Comparison of ENCODE assay signal across 4 fruit fly cellular contexts in genomic region chr2L:14499497-14499896, dm6.
A peak's percentile ranks its signal among the peaks of the same experiment; 100 is the strongest.
TF ChIP-seq lines count a peak whose summit lies in the region.

No protein-coding gene starts in this region.

- no peak for TF ChIP-seq CTCF in whole organism, embryonic (GFP tag; optimal IDR thresholded peaks at IDR 0.05; lab: Kevin White, UChicago)

TF ChIP-seq in whole organism, embryonic, 481 proteins besides CTCF, POLR2A, EP300 and RAD21 (continues in another document):
- TF ChIP-seq CG11560 (tag; IDR thresholded peaks at IDR 0.05; lab: Robert Waterston, UW), result no peak
- TF ChIP-seq Ets65A (GFP tag; lab: Kevin White, UChicago), result no peak
- no peak for TF ChIP-seq CG4282 (GFP tag; optimal IDR thresholded peaks at IDR 0.05; lab: Kevin White, UChicago)
- TF ChIP-seq CG11093 (GFP tag; IDR thresholded peaks at IDR 0.05; lab: Robert Waterston, UW), result no peak
- no peak for TF ChIP-seq CG33213 (GFP tag; optimal IDR thresholded peaks at IDR 0.05; lab: Kevin White, UChicago)
- TF ChIP-seq CG2199 (GFP tag; IDR thresholded peaks at IDR 0.05; lab: Robert Waterston, UW), result no peak
- TF ChIP-seq CG3995 (GFP tag; optimal IDR thresholded peaks at IDR 0.05; lab: Kevin White, UChicago), result no peak
- no peak for TF ChIP-seq HHEX (GFP tag; optimal IDR thresholded peaks at IDR 0.05; lab: Kevin White, UChicago)
- TF ChIP-seq mam (GFP tag; optimal IDR thresholded peaks at IDR 0.05; lab: Kevin White, UChicago), result no peak
- no peak for TF ChIP-seq kah (GFP tag; optimal IDR thresholded peaks at IDR 0.05; lab: Kevin White, UChicago)
- TF ChIP-seq Max (GFP tag; optimal IDR thresholded peaks at IDR 0.05; lab: Kevin White, UChicago), result no peak
- TF ChIP-seq Vsx1 (GFP tag; optimal IDR thresholded peaks at IDR 0.05; lab: Kevin White, UChicago), result no peak
- no peak for TF ChIP-seq CG5953 (GFP tag; IDR thresholded peaks at IDR 0.05; lab: Robert Waterston, UW)
- no peak for TF ChIP-seq Sin3A (optimal IDR thresholded peaks at IDR 0.05; lab: Kevin White, UChicago)
- no peak for TF ChIP-seq dmrt99B (tag; optimal IDR thresholded peaks at IDR 0.05; lab: Kevin White, UChicago)
- TF ChIP-seq CG12659 (GFP tag; optimal IDR thresholded peaks at IDR 0.05; lab: Kevin White, UChicago), result no peak
- TF ChIP-seq crol (GFP tag; IDR thresholded peaks at IDR 0.05; lab: Robert Waterston, UW), result no peak
- no peak for TF ChIP-seq Ets97D (GFP tag; optimal IDR thresholded peaks at IDR 0.05; lab: Kevin White, UChicago)
- TF ChIP-seq CG14965 (GFP tag; optimal IDR thresholded peaks at IDR 0.05; lab: Kevin White, UChicago; ENCODE audit: borderline replicate concordance), result no peak
- TF ChIP-seq CG10462 (GFP tag; optimal IDR thresholded peaks at IDR 0.05; lab: Kevin White, UChicago), result no peak
- no peak for TF ChIP-seq CG15269 (tag; optimal IDR thresholded peaks at IDR 0.05; lab: Kevin White, UChicago)
- no peak for TF ChIP-seq CG10565 (GFP tag; optimal IDR thresholded peaks at IDR 0.05; lab: Kevin White, UChicago)
- TF ChIP-seq exex (tag; optimal IDR thresholded peaks at IDR 0.05; lab: Kevin White, UChicago), result no peak
- TF ChIP-seq Opbp (GFP tag; IDR thresholded peaks at IDR 0.05; lab: Robert Waterston, UW; ENCODE audit: partially characterized antibody), result no peak

TF ChIP-seq in whole organism, prepupa, 60 proteins besides CTCF, POLR2A, EP300 and RAD21 (continues in another document):
- TF ChIP-seq Sox15 (GFP tag; optimal IDR thresholded peaks at IDR 0.05; lab: Kevin White, UChicago) (no peak), svp (GFP tag; lab: Kevin White, UChicago) (no peak), CG1621 (tag; optimal IDR thresholded peaks at IDR 0.05; lab: Kevin White, UChicago) (no peak), CG11902 (GFP tag; optimal IDR thresholded peaks at IDR 0.05; lab: Kevin White, UChicago) (no peak), spab (GFP tag; optimal IDR thresholded peaks at IDR 0.05; lab: Kevin White, UChicago) (no peak), cyc (GFP tag; optimal IDR thresholded peaks at IDR 0.05; lab: Kevin White, UChicago) (no peak), acj6 (GFP tag; optimal IDR thresholded peaks at IDR 0.05; lab: Kevin White, UChicago) (no peak), dac (GFP tag; optimal IDR thresholded peaks at IDR 0.05; lab: Kevin White, UChicago) (no peak), CG8319 (GFP tag; optimal IDR thresholded peaks at IDR 0.05; lab: Kevin White, UChicago) (no peak), fd59A (GFP tag; optimal IDR thresholded peaks at IDR 0.05; lab: Kevin White, UChicago) (no peak), Eip75B (GFP tag; optimal IDR thresholded peaks at IDR 0.05; lab: Kevin White, UChicago) (no peak), Sox102F (GFP tag; optimal IDR thresholded peaks at IDR 0.05; lab: Kevin White, UChicago) (no peak), Hr4 (GFP tag; optimal IDR thresholded peaks at IDR 0.05; lab: Kevin White, UChicago) (no peak), salr (GFP tag; optimal IDR thresholded peaks at IDR 0.05; lab: Kevin White, UChicago) (peak in 1 of 2 experiments; percentile 2), CG7368 (GFP tag; optimal IDR thresholded peaks at IDR 0.05; lab: Kevin White, UChicago) (no peak), Hr39 (GFP tag; optimal IDR thresholded peaks at IDR 0.05; lab: Kevin White, UChicago) (no peak), CG3919 (GFP tag; optimal IDR thresholded peaks at IDR 0.05; lab: Kevin White, UChicago) (no peak), vri (GFP tag; optimal IDR thresholded peaks at IDR 0.05; lab: Kevin White, UChicago) (no peak), Met (GFP tag; optimal IDR thresholded peaks at IDR 0.05; lab: Kevin White, UChicago) (no peak), CG3032 (tag; optimal IDR thresholded peaks at IDR 0.05; lab: Kevin White, UChicago) (no peak), lz (GFP tag; optimal IDR thresholded peaks at IDR 0.05; lab: Kevin White, UChicago) (no peak), CG8632 (GFP tag; optimal IDR thresholded peaks at IDR 0.05; lab: Kevin White, UChicago) (no peak), eg (GFP tag; IDR thresholded peaks at IDR 0.05; lab: Robert Waterston, UW) (peak; percentile 45; the same call in 1 of the 3 replicates), CG6276 (GFP tag; optimal IDR thresholded peaks at IDR 0.05; lab: Kevin White, UChicago) (no peak), CG31627 (GFP tag; optimal IDR thresholded peaks at IDR 0.05; lab: Kevin White, UChicago) (no peak), Ets96B (tag; optimal IDR thresholded peaks at IDR 0.05; lab: Kevin White, UChicago) (no peak)

TF ChIP-seq in whole organism, pupa, 21 proteins besides CTCF, POLR2A, EP300 and RAD21:
- TF ChIP-seq CG14655 (GFP tag; optimal IDR thresholded peaks at IDR 0.05; lab: Kevin White, UChicago) (no peak), Ets98B (GFP tag; IDR thresholded peaks at IDR 0.05; lab: Robert Waterston, UW) (peak; percentile 26; the same call in 1 of the 2 replicates), CG13204 (GFP tag; optimal IDR thresholded peaks at IDR 0.05; lab: Kevin White, UChicago) (peak; percentile 29)

TF ChIP-seq in whole organism, wandering third instar larva, 38 proteins besides CTCF, POLR2A, EP300 and RAD21:
- TF ChIP-seq Jra (GFP tag; optimal IDR thresholded peaks at IDR 0.05; lab: Kevin White, UChicago) (no peak), brk (GFP tag; optimal IDR thresholded peaks at IDR 0.05; lab: Kevin White, UChicago) (peak; percentile 2)

Comparison
In these comparisons a context has a peak if more than half of its experiments do, and no peak if none do; other contexts are left out.
1. Of the 7 proteins assayed by ChIP-seq in both whole organism, embryonic and whole organism, prepupa: peak only in whole organism, embryonic: none; only in whole organism, prepupa: Blimp-1 and CG6854; in both: none; in neither: 5.